Fruit fly (Drosophila melanogaster) whole organism, wandering third instar larva: ENCODE measurements around the gene CG17721.

Source experiments
- Abd-B ChIP-seq: fragments of >200 bp; optimal IDR thresholded peaks from 2 replicates; lab custom pipeline; 2017; ENCODE audit warnings: missing biosample characterization, missing genetic modification characterization
- Jra ChIP-seq: sonication (Bioruptor generic); optimal IDR thresholded peaks from 2 replicates; lab custom pipeline; 2016; ENCODE audit warnings: missing biosample characterization, missing genetic modification characterization
- h ChIP-seq: fragments of 200-800 bp; sonication (Bioruptor generic); optimal IDR thresholded peaks from 3 replicates; lab custom pipeline; 2016; ENCODE audit warnings: missing biosample characterization, mild to moderate bottlenecking, missing genetic modification characterization
- pan ChIP-seq: fragments of >200 bp; optimal IDR thresholded peaks from 2 replicates; lab custom pipeline; 2017

DNA sequence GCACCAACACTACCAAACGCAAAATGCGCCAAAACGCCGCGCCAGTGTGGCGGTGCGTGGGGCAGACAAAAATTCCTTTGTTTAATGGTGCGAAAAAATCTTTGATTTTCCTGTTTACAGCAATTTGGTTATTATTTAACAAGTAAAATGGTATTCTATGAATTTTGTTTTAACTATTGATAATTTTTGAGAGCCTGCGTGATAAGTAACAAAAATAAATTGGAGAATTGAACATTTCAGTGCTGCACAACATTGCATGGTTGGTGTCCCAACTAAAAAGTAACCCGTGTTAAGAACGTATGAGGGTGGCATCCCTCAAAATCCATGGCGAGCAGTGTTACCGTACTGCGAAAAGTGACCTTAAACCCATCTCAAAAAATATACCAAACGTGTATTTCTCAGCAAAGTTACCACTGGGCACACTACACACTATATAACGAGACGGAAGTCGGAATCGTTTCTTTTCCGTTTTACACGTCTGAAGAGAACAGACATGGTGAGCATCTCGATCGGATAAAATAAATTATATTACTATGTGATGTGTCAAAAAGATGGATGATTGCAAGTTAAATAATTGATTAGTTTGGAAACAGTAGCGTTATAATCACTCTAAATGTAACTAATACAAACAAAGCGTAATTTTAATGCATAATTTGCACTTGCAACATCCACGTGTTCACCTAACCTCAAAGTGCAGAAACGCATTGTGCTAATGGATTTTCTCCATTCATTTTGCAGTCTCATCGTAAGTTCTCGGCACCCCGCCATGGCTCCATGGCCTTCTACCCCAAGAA lies 13.3 kb upstream of the CG17721 start, which contains the start of the genes CG6693 and RpL3:
- TF ChIP-seq pan (lab: Kevin White, UChicago) (no peak), Abd-B (no peak), h (GFP tag; lab: Kevin White, UChicago) (peak; percentile 84), Jra (peak; percentile 71)
